Fruit fly (Drosophila melanogaster) whole organism, embryonic: ENCODE results near the gene trbl.

ENCODE experiments used
- Antp ChIP-seq: fragments of 200-800 bp; sonication (Bioruptor generic); optimal IDR thresholded peaks from 3 replicates; lab custom pipeline; 2016; ENCODE audit warnings: missing biosample characterization, missing genetic modification characterization
- CG10959 ChIP-seq: fragments of 200-800 bp; sonication (Bioruptor generic); IDR thresholded peaks from 2 replicates; pipeline ENCODE4 v1.3.6; 2022; ENCODE audit warnings: missing biosample characterization, missing genetic modification characterization
- CG10979 ChIP-seq: fragments of 200-800 bp; sonication (Bioruptor generic); optimal IDR thresholded peaks from 2 replicates; lab custom pipeline; 2018; ENCODE audit warnings: missing biosample characterization, mild to moderate bottlenecking, missing genetic modification characterization, moderate library complexity
- CG11504 ChIP-seq: fragments of 200-800 bp; sonication (Bioruptor generic); optimal IDR thresholded peaks from 3 replicates; lab custom pipeline; 2019; ENCODE audit warnings: missing biosample characterization, mild to moderate bottlenecking, missing genetic modification characterization, moderate library complexity
- CG12391 ChIP-seq: fragments of 200-800 bp; sonication (Bioruptor generic); optimal IDR thresholded peaks from 3 replicates; lab custom pipeline; 2018; ENCODE audit warnings: missing biosample characterization, mild to moderate bottlenecking, missing genetic modification characterization, moderate library complexity
- CG14667 ChIP-seq: fragments of 200-800 bp; sonication (Bioruptor generic); IDR thresholded peaks from 2 replicates; pipeline ENCODE4 v1.3.6; 2022; ENCODE audit warnings: missing biosample characterization, missing genetic modification characterization
- CG14710 ChIP-seq: fragments of 200-800 bp; sonication (Bioruptor generic); optimal IDR thresholded peaks from 3 replicates; lab custom pipeline; 2019; ENCODE audit warnings: missing biosample characterization, mild to moderate bottlenecking, missing genetic modification characterization, moderate library complexity
- CG15696 ChIP-seq: fragments of 200-800 bp; sonication (Bioruptor generic); optimal IDR thresholded peaks from 2 replicates; lab custom pipeline; 2019; ENCODE audit warnings: missing biosample characterization, mild to moderate bottlenecking, missing genetic modification characterization, moderate library complexity
- CG2116 ChIP-seq: fragments of 200-800 bp; sonication (Bioruptor generic); optimal IDR thresholded peaks from 3 replicates; lab custom pipeline; 2018; ENCODE audit warnings: missing biosample characterization, mild to moderate bottlenecking, missing genetic modification characterization
- CG2712 ChIP-seq: fragments of 200-800 bp; optimal IDR thresholded peaks from 3 replicates; lab custom pipeline; 2019; ENCODE audit warnings: missing biosample characterization, mild to moderate bottlenecking, missing genetic modification characterization, moderate library complexity
- CG2875 ChIP-seq: fragments of 200-800 bp; sonication (Bioruptor generic); optimal IDR thresholded peaks from 2 replicates; lab custom pipeline; 2017; ENCODE audit warnings: missing biosample characterization, mild to moderate bottlenecking, missing genetic modification characterization, missing genetic modification reagents
- CG30431 ChIP-seq: fragments of 200-800 bp; sonication (Bioruptor generic); optimal IDR thresholded peaks from 2 replicates; lab custom pipeline; 2017; ENCODE audit warnings: missing biosample characterization, missing genetic modification characterization
- CG4282 ChIP-seq: fragments of 200-800 bp; sonication (Bioruptor generic); optimal IDR thresholded peaks from 2 replicates; lab custom pipeline; 2016; ENCODE audit warnings: missing biosample characterization, missing genetic modification characterization
- CG5245 ChIP-seq: fragments of 200-800 bp; sonication (Bioruptor generic); optimal IDR thresholded peaks from 3 replicates; lab custom pipeline; 2016; ENCODE audit warnings: missing biosample characterization, missing genetic modification characterization
- CG8089 ChIP-seq: fragments of 200-800 bp; sonication (Bioruptor generic); optimal IDR thresholded peaks from 3 replicates; lab custom pipeline; 2016; ENCODE audit warnings: missing biosample characterization, missing genetic modification characterization
- CG8388 ChIP-seq: fragments of 200-800 bp; sonication (Bioruptor generic); optimal IDR thresholded peaks from 2 replicates; lab custom pipeline; 2019; ENCODE audit warnings: missing biosample characterization, mild to moderate bottlenecking, missing genetic modification characterization, moderate library complexity
- CG9727 ChIP-seq: fragments of 200-800 bp; sonication (Bioruptor generic); optimal IDR thresholded peaks from 3 replicates; lab custom pipeline; 2017; ENCODE audit warnings: missing biosample characterization, mild to moderate bottlenecking, missing genetic modification characterization
- D19A ChIP-seq: fragments of 200-800 bp; optimal IDR thresholded peaks from 3 replicates; lab custom pipeline; 2019; ENCODE audit warnings: missing biosample characterization, mild to moderate bottlenecking, missing genetic modification characterization, moderate library complexity
- Dip3 ChIP-seq: fragments of 200-800 bp; sonication (Bioruptor generic); optimal IDR thresholded peaks from 3 replicates; lab custom pipeline; 2016; ENCODE audit warnings: missing biosample characterization, missing genetic modification characterization
- Drgx ChIP-seq: fragments of 200-800 bp; sonication (Bioruptor generic); IDR thresholded peaks from 2 replicates; pipeline ENCODE4 v1.3.6; 2022; ENCODE audit warnings: missing biosample characterization, missing genetic modification characterization
- H15 ChIP-seq: fragments of 200-800 bp; sonication (Bioruptor generic); IDR thresholded peaks from 3 replicates; pipeline ENCODE4 v1.3.6; 2022; ENCODE audit warnings: missing biosample characterization, missing genetic modification characterization
- Hr51 ChIP-seq, 2 experiments: fragments of 200-800 bp; sonication (Bioruptor generic); optimal IDR thresholded peaks; 2 replicates in 1 of 2; 3 replicates in 1 of 2; lab custom pipeline; 2016 to 2018; ENCODE audit warnings: missing biosample characterization in 2 of 2, missing genetic modification characterization in 2 of 2, mild to moderate bottlenecking in 1 of 2, moderate library complexity in 1 of 2
- Med ChIP-seq: fragments of 200-800 bp; sonication (Bioruptor generic); peaks from one replicate; lab custom pipeline; 2016; ENCODE audit warnings: missing biosample characterization, missing genetic modification characterization, mild to moderate bottlenecking, inconsistent platforms, moderate library complexity
- Oli ChIP-seq: fragments of 200-800 bp; sonication (Bioruptor generic); optimal IDR thresholded peaks from 2 replicates; lab custom pipeline; 2018; ENCODE audit warnings: missing biosample characterization, mild to moderate bottlenecking, missing genetic modification characterization, moderate library complexity
- Rx ChIP-seq: fragments of 200-800 bp; sonication (Bioruptor generic); IDR thresholded peaks from 2 replicates; pipeline ENCODE4 v1.3.6; 2022; ENCODE audit warnings: missing biosample characterization, missing genetic modification characterization
- ara ChIP-seq: fragments of 200-800 bp; sonication (Bioruptor generic); IDR thresholded peaks from 2 replicates; pipeline ENCODE4 v1.3.6; 2022; ENCODE audit warnings: missing biosample characterization, missing genetic modification characterization
- az2 ChIP-seq: fragments of 200-800 bp; sonication (Bioruptor generic); optimal IDR thresholded peaks from 3 replicates; lab custom pipeline; 2016; ENCODE audit warnings: missing biosample characterization, missing genetic modification characterization
- bsh ChIP-seq, 2 experiments: fragments of 200-800 bp; sonication (Bioruptor generic); optimal IDR thresholded peaks; 2 replicates each; lab custom pipeline; 2017 to 2018; ENCODE audit warnings: mild to moderate bottlenecking in 2 of 2, missing biosample characterization in 2 of 2, missing genetic modification characterization in 2 of 2, moderate library complexity in 1 of 2
- cad ChIP-seq: fragments of >200 bp; optimal IDR thresholded peaks from 2 replicates; lab custom pipeline; 2017; ENCODE audit warnings: missing biosample characterization, missing genetic modification characterization
- dmrt11E ChIP-seq: fragments of 200-800 bp; sonication (Bioruptor generic); optimal IDR thresholded peaks from 3 replicates; lab custom pipeline; 2018; ENCODE audit warnings: missing biosample characterization, mild to moderate bottlenecking, missing genetic modification characterization, moderate library complexity
- dmrt99B ChIP-seq: fragments of 200-800 bp; sonication (Bioruptor generic); optimal IDR thresholded peaks from 2 replicates; lab custom pipeline; 2018; ENCODE audit warnings: missing biosample characterization, mild to moderate bottlenecking, missing genetic modification characterization, moderate library complexity
- dpn ChIP-seq, 2 experiments: fragments of 200-800 bp; sonication (Bioruptor generic); optimal IDR thresholded peaks; 3 replicates each; lab custom pipeline; 2016; ENCODE audit warnings: missing biosample characterization in 2 of 2, missing genetic modification characterization in 2 of 2
- esg ChIP-seq: fragments of 200-800 bp; sonication (Bioruptor generic); conservative IDR thresholded peaks from 2 replicates; pipeline ENCODE4 v1.3.6; 2022; ENCODE audit warnings: missing biosample characterization, missing genetic modification characterization
- grau ChIP-seq: fragments of 200-800 bp; optimal IDR thresholded peaks from 3 replicates; lab custom pipeline; 2019; ENCODE audit warnings: missing biosample characterization, mild to moderate bottlenecking, missing genetic modification characterization, moderate library complexity
- hbn ChIP-seq: fragments of 200-800 bp; sonication (Bioruptor generic); IDR thresholded peaks from 2 replicates; pipeline ENCODE4 v1.3.6; 2022; ENCODE audit warnings: missing biosample characterization, missing genetic modification characterization; ENCODE audit not compliant: partially characterized antibody
- lab ChIP-seq: fragments of 200-800 bp; sonication (Bioruptor generic); optimal IDR thresholded peaks from 3 replicates; lab custom pipeline; 2017; ENCODE audit warnings: missing biosample characterization, missing genetic modification characterization, mild to moderate bottlenecking, moderate library complexity, missing genetic modification reagents
- lilli ChIP-seq: fragments of 200-800 bp; sonication (Bioruptor generic); optimal IDR thresholded peaks from 3 replicates; lab custom pipeline; 2016; ENCODE audit warnings: missing biosample characterization, missing genetic modification characterization
- lov ChIP-seq, 2 experiments: fragments of 200-800 bp in 1 of 2; fragments of >200 bp in 1 of 2; sonication (Bioruptor generic) in 1 of 2; IDR thresholded peaks in 1 of 2; optimal IDR thresholded peaks in 1 of 2; 2 replicates in 1 of 2; 3 replicates in 1 of 2; pipeline versions ENCODE4 v1.3.6 to Lab custom; 2017 to 2022; ENCODE audit warnings: missing biosample characterization in 1 of 2, missing genetic modification characterization in 1 of 2
- mam ChIP-seq: fragments of 200-800 bp; sonication (Bioruptor generic); optimal IDR thresholded peaks from 3 replicates; lab custom pipeline; 2016; ENCODE audit warnings: missing biosample characterization, missing genetic modification characterization
- pita ChIP-seq: fragments of 200-800 bp; sonication (Bioruptor generic); optimal IDR thresholded peaks from 2 replicates; lab custom pipeline; 2017; ENCODE audit warnings: missing biosample characterization, mild to moderate bottlenecking, missing genetic modification characterization
- sim ChIP-seq: fragments of 200-800 bp; sonication (Bioruptor generic); IDR thresholded peaks from 2 replicates; pipeline ENCODE4 v1.3.6; 2022; ENCODE audit warnings: missing biosample characterization, missing genetic modification characterization
- slbo ChIP-seq: fragments of 200-800 bp; sonication (Bioruptor generic); IDR thresholded peaks from 2 replicates; pipeline ENCODE4 v1.3.6; 2022; ENCODE audit warnings: missing biosample characterization, missing genetic modification characterization
- sr ChIP-seq: fragments of 200-800 bp; sonication (Bioruptor generic); IDR thresholded peaks from 3 replicates; pipeline ENCODE4 v1.3.6; 2022; ENCODE audit warnings: missing biosample characterization, missing genetic modification characterization
- tap ChIP-seq: fragments of 200-800 bp; optimal IDR thresholded peaks from 3 replicates; lab custom pipeline; 2019; ENCODE audit warnings: missing biosample characterization, mild to moderate bottlenecking, missing genetic modification characterization, moderate library complexity
- tx ChIP-seq: fragments of 200-800 bp; sonication (Bioruptor generic); optimal IDR thresholded peaks from 2 replicates; lab custom pipeline; 2016; ENCODE audit warnings: missing biosample characterization, missing genetic modification characterization
- vfl ChIP-seq: fragments of 200-800 bp; sonication (Bioruptor generic); optimal IDR thresholded peaks from 2 replicates; lab custom pipeline; 2016; ENCODE audit warnings: missing biosample characterization, missing genetic modification characterization
- vvl ChIP-seq: fragments of 200-800 bp; sonication (Bioruptor generic); IDR thresholded peaks from 2 replicates; pipeline ENCODE4 v1.3.6; 2022; ENCODE audit warnings: missing biosample characterization, missing genetic modification characterization
- zfh1 ChIP-seq: fragments of 200-800 bp; sonication (Bioruptor generic); IDR thresholded peaks from 3 replicates; pipeline ENCODE4 v1.3.6; 2022; ENCODE audit warnings: missing biosample characterization, missing genetic modification characterization

trbl gene

dm6 chr3L:20447957-20448356 is 46.5 kb upstream of the trbl start (continued):
- no peak for TF ChIP-seq dpn (GFP tag; optimal IDR thresholded peaks at IDR 0.05; lab: Kevin White, UChicago)
- TF ChIP-seq Rx = no peak
- TF ChIP-seq CG30431 (GFP tag; lab: Kevin White, UChicago) = no peak
- TF ChIP-seq D19A (tag; lab: Kevin White, UChicago) = no peak
- no peak for TF ChIP-seq Dip3 (GFP tag; lab: Kevin White, UChicago)
- TF ChIP-seq tx = no peak
- TF ChIP-seq tap (tag; lab: Kevin White, UChicago) = peak; percentile 42
- TF ChIP-seq CG10979 (tag; lab: Kevin White, UChicago) = no peak
- TF ChIP-seq vfl (GFP tag; lab: Kevin White, UChicago) = no peak
- peak in 1 of 2 experiments; percentile 5 for TF ChIP-seq Hr51 (GFP tag; optimal IDR thresholded peaks at IDR 0.05; lab: Kevin White, UChicago)
- no peak for TF ChIP-seq pita
- TF ChIP-seq CG4282 (GFP tag; lab: Kevin White, UChicago) = no peak
- peak; percentile 84 for TF ChIP-seq lab (GFP tag; lab: Kevin White, UChicago)
- TF ChIP-seq, all 482 proteins: peak for 101

dm6 chr3L:20447337-20447736 is 45.9 kb upstream of the trbl start:
- peak; percentile 1 for TF ChIP-seq Antp (GFP tag; lab: Kevin White, UChicago)
- no peak for TF ChIP-seq lov (optimal IDR thresholded peaks at IDR 0.05; lab: Kevin White, UChicago)
- TF ChIP-seq lov (GFP tag; IDR thresholded peaks at IDR 0.05; lab: Robert Waterston, UW) = 0 out of 3 replicates have a peak, but pooled peaks have one; percentile 8
- peak; percentile 35 for TF ChIP-seq CG8388 (GFP tag; lab: Kevin White, UChicago)
- TF ChIP-seq CG9727 (GFP tag; lab: Kevin White, UChicago) = peak; percentile 37
- peak; percentile 25 for TF ChIP-seq Oli (tag; lab: Kevin White, UChicago)
- TF ChIP-seq esg = 0 out of 2 replicates have a peak, but pooled peaks have one; percentile 8
- peak; percentile 50 for TF ChIP-seq CG2712 (tag; lab: Kevin White, UChicago)
- TF ChIP-seq slbo (GFP tag; lab: Robert Waterston, UW) = 0 out of 2 replicates have a peak, but pooled peaks have one; percentile 15
- peak; percentile 28 for TF ChIP-seq az2
- peak; percentile 18 for TF ChIP-seq CG12391
- TF ChIP-seq hbn = no peak
- peak; percentile 43; the same call in 1 of the 2 replicates for TF ChIP-seq CG10959 (GFP tag; lab: Robert Waterston, UW)
- TF ChIP-seq CG11504 (tag; lab: Kevin White, UChicago) = peak; percentile 37
- peak; percentile 30 for TF ChIP-seq CG14710 (tag; lab: Kevin White, UChicago)
- TF ChIP-seq CG2875 (GFP tag; lab: Kevin White, UChicago) = peak; percentile 9
- TF ChIP-seq Drgx = peak; percentile 48; the same call in 1 of the 2 replicates
- peak; percentile 32 for TF ChIP-seq CG15696 (tag; lab: Kevin White, UChicago)
- TF ChIP-seq H15 (GFP tag; lab: Robert Waterston, UW) = no peak
- no peak for TF ChIP-seq CG4282 (GFP tag; lab: Kevin White, UChicago)
- TF ChIP-seq ara = 0 out of 2 replicates have a peak, but pooled peaks have one; percentile 23
- TF ChIP-seq dmrt11E = peak; percentile 70
- 0 out of 2 replicates have a peak, but pooled peaks have one; percentile 17 for TF ChIP-seq sim (GFP tag; lab: Robert Waterston, UW)
- TF ChIP-seq CG14667 (GFP tag; lab: Robert Waterston, UW) = 0 out of 2 replicates have a peak, but pooled peaks have one; percentile 11
- TF ChIP-seq CG8089 (GFP tag; lab: Kevin White, UChicago) = no peak
- peak; percentile 50 for TF ChIP-seq dmrt99B (tag; lab: Kevin White, UChicago)
- peak; percentile 38; the same call in 1 of the 2 replicates for TF ChIP-seq vvl
- TF ChIP-seq CG5245 (GFP tag; lab: Kevin White, UChicago) = no peak
- no peak for TF ChIP-seq cad (GFP tag; lab: Kevin White, UChicago)
- 0 out of 3 replicates have a peak, but pooled peaks have one; percentile 18 for TF ChIP-seq sr (GFP tag; lab: Robert Waterston, UW)
- TF ChIP-seq Med (GFP tag; lab: Kevin White, UChicago) = peak; percentile 55
- no peak for TF ChIP-seq CG2116
- peak; percentile 59; the same call in 2 of the 3 replicates for TF ChIP-seq zfh1 (GFP tag; lab: Robert Waterston, UW)
- TF ChIP-seq lilli (GFP tag; lab: Kevin White, UChicago) = peak; percentile 27
- peak; percentile 17 for TF ChIP-seq mam (GFP tag; lab: Kevin White, UChicago)
- peak in 1 of 2 experiments; percentile 43 for TF ChIP-seq bsh (GFP tag; optimal IDR thresholded peaks at IDR 0.05; lab: Kevin White, UChicago)
- peak; percentile 87 for TF ChIP-seq grau (tag; lab: Kevin White, UChicago)
